Fruit fly (Drosophila melanogaster) whole organism, embryonic: ENCODE data around the gene CG6567.

Experiments used
- Adf1 ChIP-seq: fragments of 200-800 bp; sonication (Bioruptor generic); IDR thresholded peaks from 2 replicates; pipeline ENCODE4 v1.3.6; 2022; ENCODE audit warnings: missing biosample characterization, missing genetic modification characterization
- Asciz ChIP-seq: fragments of 200-800 bp; sonication (Bioruptor generic); optimal IDR thresholded peaks from 2 replicates; lab custom pipeline; 2017; ENCODE audit warnings: missing biosample characterization, mild to moderate bottlenecking, missing genetic modification characterization, missing genetic modification reagents
- Bgb ChIP-seq: fragments of 200-800 bp; sonication (Bioruptor generic); IDR thresholded peaks from 2 replicates; pipeline ENCODE4 v1.3.6; 2022; ENCODE audit warnings: missing biosample characterization, missing genetic modification characterization; ENCODE audit not compliant: partially characterized antibody
- CG1024 ChIP-seq: fragments of 200-800 bp; sonication (Bioruptor generic); IDR thresholded peaks from 2 replicates; pipeline ENCODE4 v1.3.6; 2022; ENCODE audit warnings: missing biosample characterization, missing genetic modification characterization
- CG11247 ChIP-seq: fragments of 200-800 bp; sonication (Bioruptor generic); IDR thresholded peaks from 2 replicates; pipeline ENCODE4 v1.3.6; 2022; ENCODE audit warnings: missing biosample characterization, missing genetic modification characterization
- CG11695 ChIP-seq: fragments of 200-800 bp; sonication (Bioruptor generic); IDR thresholded peaks from 3 replicates; pipeline ENCODE4 v1.3.6; 2022; ENCODE audit warnings: missing biosample characterization, missing genetic modification characterization
- CG12659 ChIP-seq: fragments of 200-800 bp; sonication (Bioruptor generic); optimal IDR thresholded peaks from 3 replicates; lab custom pipeline; 2017; ENCODE audit warnings: mild to moderate bottlenecking, missing biosample characterization, missing genetic modification reagents, missing genetic modification characterization
- CG14860 ChIP-seq: fragments of 200-800 bp; sonication (Bioruptor generic); IDR thresholded peaks from 3 replicates; pipeline ENCODE4 v1.3.6; 2022; ENCODE audit warnings: missing biosample characterization, missing genetic modification characterization; ENCODE audit not compliant: partially characterized antibody
- CG17802 ChIP-seq: fragments of 200-800 bp; sonication (Bioruptor generic); optimal IDR thresholded peaks from 2 replicates; lab custom pipeline; 2018; ENCODE audit warnings: missing biosample characterization, mild to moderate bottlenecking, missing genetic modification characterization, moderate library complexity
- CG4360 ChIP-seq: fragments of 200-800 bp; sonication (Bioruptor generic); IDR thresholded peaks from 2 replicates; pipeline ENCODE4 v1.3.6; 2022; ENCODE audit warnings: missing biosample characterization, missing genetic modification characterization
- CG5180 ChIP-seq: fragments of 200-800 bp; sonication (Bioruptor generic); optimal IDR thresholded peaks from 3 replicates; lab custom pipeline; 2017; ENCODE audit warnings: missing biosample characterization, missing genetic modification characterization, mild to moderate bottlenecking, moderate library complexity, missing genetic modification reagents
- CG6272 ChIP-seq: fragments of 200-800 bp; sonication (Bioruptor generic); IDR thresholded peaks from 2 replicates; pipeline ENCODE4 v1.3.6; 2022; ENCODE audit warnings: missing biosample characterization, missing genetic modification characterization
- CG6813 ChIP-seq: fragments of 200-800 bp; sonication (Bioruptor generic); optimal IDR thresholded peaks from 2 replicates; lab custom pipeline; 2017; ENCODE audit warnings: missing biosample characterization, missing genetic modification characterization, mild to moderate bottlenecking, moderate library complexity, missing genetic modification reagents
- CG9437 ChIP-seq: fragments of 200-800 bp; sonication (Bioruptor generic); optimal IDR thresholded peaks from 2 replicates; lab custom pipeline; 2018; ENCODE audit warnings: missing biosample characterization, mild to moderate bottlenecking, missing genetic modification characterization
- CG9932 ChIP-seq: fragments of 200-800 bp; sonication (Bioruptor generic); IDR thresholded peaks from 2 replicates; pipeline ENCODE4 v1.3.6; 2022; ENCODE audit warnings: missing biosample characterization, missing genetic modification characterization
- D19B ChIP-seq: fragments of 200-800 bp; sonication (Bioruptor generic); optimal IDR thresholded peaks from 2 replicates; lab custom pipeline; 2017; ENCODE audit warnings: missing biosample characterization, mild to moderate bottlenecking, missing genetic modification characterization
- Dll ChIP-seq: fragments of 200-800 bp; sonication (Bioruptor generic); IDR thresholded peaks from 4 replicates; pipeline ENCODE4 v1.3.6; 2022; ENCODE audit warnings: missing biosample characterization, missing genetic modification characterization; ENCODE audit not compliant: partially characterized antibody
- HHEX ChIP-seq: fragments of 200-800 bp; sonication (Bioruptor generic); optimal IDR thresholded peaks from 3 replicates; lab custom pipeline; 2017; ENCODE audit warnings: missing biosample characterization, mild to moderate bottlenecking, missing genetic modification characterization, missing genetic modification reagents
- HLH4C ChIP-seq: fragments of 200-800 bp; sonication (Bioruptor generic); IDR thresholded peaks from 3 replicates; pipeline ENCODE4 v1.3.6; 2022; ENCODE audit warnings: missing biosample characterization, missing genetic modification characterization; ENCODE audit not compliant: partially characterized antibody
- Rx ChIP-seq: fragments of 200-800 bp; sonication (Bioruptor generic); IDR thresholded peaks from 2 replicates; pipeline ENCODE4 v1.3.6; 2022; ENCODE audit warnings: missing biosample characterization, missing genetic modification characterization
- Usf ChIP-seq: fragments of 200-800 bp; sonication (Bioruptor generic); optimal IDR thresholded peaks from 2 replicates; lab custom pipeline; 2017; ENCODE audit warnings: missing genotype, missing biosample characterization, missing genetic modification characterization
- bsh ChIP-seq, 2 experiments: fragments of 200-800 bp; sonication (Bioruptor generic); optimal IDR thresholded peaks; 2 replicates each; lab custom pipeline; 2017 to 2018; ENCODE audit warnings: mild to moderate bottlenecking in 2 of 2, missing biosample characterization in 2 of 2, missing genetic modification characterization in 2 of 2, moderate library complexity in 1 of 2
- chinmo ChIP-seq: fragments of 200-800 bp; sonication (Bioruptor generic); IDR thresholded peaks from 4 replicates; pipeline ENCODE4 v1.3.6; 2022; ENCODE audit warnings: missing biosample characterization, missing genetic modification characterization; ENCODE audit not compliant: partially characterized antibody
- da ChIP-seq: fragments of 200-800 bp; sonication (Bioruptor generic); optimal IDR thresholded peaks from 2 replicates; lab custom pipeline; 2016; ENCODE audit warnings: missing biosample characterization, missing genetic modification characterization
- fd96Cb ChIP-seq: fragments of 200-800 bp; sonication (Bioruptor generic); optimal IDR thresholded peaks from 2 replicates; lab custom pipeline; 2018; ENCODE audit warnings: missing biosample characterization, mild to moderate bottlenecking, missing genetic modification characterization, moderate library complexity
- grn ChIP-seq: fragments of 200-800 bp; sonication (Bioruptor generic); optimal IDR thresholded peaks from 3 replicates; lab custom pipeline; 2017; ENCODE audit warnings: missing biosample characterization, missing genetic modification characterization
- hb ChIP-seq: fragments of 200-800 bp; sonication (Bioruptor generic); IDR thresholded peaks from 3 replicates; pipeline ENCODE4 v1.3.6; 2022; ENCODE audit warnings: missing biosample characterization, missing genetic modification characterization; ENCODE audit not compliant: partially characterized antibody
- kni ChIP-seq: fragments of 200-800 bp; sonication (Bioruptor generic); optimal IDR thresholded peaks from 3 replicates; lab custom pipeline; 2017; ENCODE audit warnings: mild to moderate bottlenecking, missing biosample characterization, missing genetic modification reagents, missing genetic modification characterization
- lab ChIP-seq: fragments of 200-800 bp; sonication (Bioruptor generic); optimal IDR thresholded peaks from 3 replicates; lab custom pipeline; 2017; ENCODE audit warnings: missing biosample characterization, missing genetic modification characterization, mild to moderate bottlenecking, moderate library complexity, missing genetic modification reagents
- nau ChIP-seq: fragments of 200-800 bp; sonication (Bioruptor generic); optimal IDR thresholded peaks from 3 replicates; lab custom pipeline; 2017; ENCODE audit warnings: missing biosample characterization, mild to moderate bottlenecking, missing genetic modification characterization, missing genetic modification reagents
- nerfin-2 ChIP-seq: fragments of 200-800 bp; sonication (Bioruptor generic); IDR thresholded peaks from 2 replicates; pipeline ENCODE4 v1.3.6; 2022; ENCODE audit warnings: missing biosample characterization, missing genetic modification characterization; ENCODE audit not compliant: partially characterized antibody
- nom ChIP-seq: fragments of 200-800 bp; sonication (Bioruptor generic); optimal IDR thresholded peaks from 2 replicates; lab custom pipeline; 2017; ENCODE audit warnings: missing biosample characterization, missing genetic modification characterization, mild to moderate bottlenecking, moderate library complexity, missing genetic modification reagents
- pan ChIP-seq, 4 experiments: fragments of >200 bp in 3 of 4; fragments of 200-800 bp in 1 of 4; sonication (Bioruptor generic) in 1 of 4; optimal IDR thresholded peaks in 3 of 4; IDR thresholded peaks in 1 of 4; 2 replicates each; pipeline versions ENCODE4 v1.3.6 to Lab custom; 2017 to 2022; ENCODE audit warnings: missing biosample characterization in 2 of 4, missing genetic modification characterization in 2 of 4, mixed read lengths in 1 of 4
- pb ChIP-seq: fragments of 200-800 bp; sonication (Bioruptor generic); optimal IDR thresholded peaks from 3 replicates; lab custom pipeline; 2016; ENCODE audit warnings: missing biosample characterization, missing genetic modification characterization
- pzg ChIP-seq: fragments of 200-800 bp; sonication (Bioruptor generic); optimal IDR thresholded peaks from 3 replicates; lab custom pipeline; 2018; ENCODE audit warnings: missing biosample characterization, mild to moderate bottlenecking, missing genetic modification characterization, moderate library complexity
- repo ChIP-seq: fragments of 200-800 bp; sonication (Bioruptor generic); optimal IDR thresholded peaks from 2 replicates; lab custom pipeline; 2016; ENCODE audit warnings: missing biosample characterization, missing genetic modification characterization
- run ChIP-seq: fragments of 200-800 bp; sonication (Bioruptor generic); optimal IDR thresholded peaks from 3 replicates; lab custom pipeline; 2018; ENCODE audit warnings: missing biosample characterization, mild to moderate bottlenecking, missing genetic modification characterization
- sim ChIP-seq: fragments of 200-800 bp; sonication (Bioruptor generic); IDR thresholded peaks from 2 replicates; pipeline ENCODE4 v1.3.6; 2022; ENCODE audit warnings: missing biosample characterization, missing genetic modification characterization
- slou ChIP-seq: fragments of 200-800 bp; sonication (Bioruptor generic); optimal IDR thresholded peaks from 3 replicates; lab custom pipeline; 2016; ENCODE audit warnings: missing biosample characterization, missing genetic modification characterization
- sug ChIP-seq: fragments of 200-800 bp; optimal IDR thresholded peaks from 2 replicates; lab custom pipeline; 2019; ENCODE audit warnings: missing biosample characterization, mild to moderate bottlenecking, missing genetic modification characterization, moderate library complexity
- tna ChIP-seq: fragments of 200-800 bp; sonication (Bioruptor generic); IDR thresholded peaks from 2 replicates; pipeline ENCODE4 v1.3.6; 2022; ENCODE audit warnings: missing biosample characterization, missing genetic modification characterization; ENCODE audit not compliant: partially characterized antibody
- yki ChIP-seq: fragments of >200 bp; optimal IDR thresholded peaks from 3 replicates; lab custom pipeline; 2018

Gene CG6567

dm6 chr3R:10829746-10830145 lies 24.5 kb downstream of the CG6567 start:
- TF ChIP-seq bsh (GFP tag; optimal IDR thresholded peaks at IDR 0.05; lab: Kevin White, UChicago) (peak in 1 of 2 experiments; percentile 40), pb (GFP tag; lab: Kevin White, UChicago) (no peak), nom (GFP tag; lab: Kevin White, UChicago) (peak; percentile 11), da (GFP tag; lab: Kevin White, UChicago) (no peak)

dm6 chr3R:10828688-10829087 lies 25.6 kb downstream of the CG6567 start:
- TF ChIP-seq chinmo (GFP tag; lab: Robert Waterston, UW) (0 out of 4 replicates have a peak, but pooled peaks have one; percentile 26), HLH4C (GFP tag; lab: Robert Waterston, UW) (0 out of 3 replicates have a peak, but pooled peaks have one; percentile 21), CG1024 (GFP tag; lab: Robert Waterston, UW) (no peak), CG4360 (GFP tag; lab: Robert Waterston, UW) (0 out of 2 replicates have a peak, but pooled peaks have one; percentile 21), tna (GFP tag; lab: Robert Waterston, UW) (0 out of 2 replicates have a peak, but pooled peaks have one; percentile 14)

- TF ChIP-seq Usf (GFP tag; lab: Kevin White, UChicago): no peak
- TF ChIP-seq sim: peak; percentile 11; the same call in 1 of the 2 replicates
- TF ChIP-seq nau (GFP tag; lab: Kevin White, UChicago): no peak
- peak; percentile 52; the same call in 1 of the 2 replicates for TF ChIP-seq nerfin-2 (GFP tag; lab: Robert Waterston, UW)
- no peak for TF ChIP-seq CG6272 (GFP tag; lab: Robert Waterston, UW)
- peak; percentile 58; the same call in 2 of the 4 replicates for TF ChIP-seq Dll (GFP tag; lab: Robert Waterston, UW)
- no peak for TF ChIP-seq CG9437
- no peak for TF ChIP-seq CG17802 (tag; lab: Kevin White, UChicago)
- TF ChIP-seq slou: no peak
- peak; percentile 21 for TF ChIP-seq lab (GFP tag; lab: Kevin White, UChicago)
- peak; percentile 38; the same call in 1 of the 3 replicates for TF ChIP-seq CG11695 (GFP tag; lab: Robert Waterston, UW)
- TF ChIP-seq HLH4C (GFP tag; lab: Robert Waterston, UW): peak; percentile 75
- TF ChIP-seq CG11247 (GFP tag; lab: Robert Waterston, UW): no peak
- TF ChIP-seq CG6813 (GFP tag; lab: Kevin White, UChicago): no peak
- TF ChIP-seq Rx (GFP tag; lab: Robert Waterston, UW): no peak
- TF ChIP-seq grn (GFP tag; lab: Kevin White, UChicago): peak; percentile 36
- no peak for TF ChIP-seq pan (optimal IDR thresholded peaks at IDR 0.05; lab: Kevin White, UChicago)
- TF ChIP-seq pan (GFP tag; optimal IDR thresholded peaks at IDR 0.05 in 1 of 2, IDR thresholded peaks at IDR 0.05 in 1 of 2): peak in 1 of 2 experiments; percentile 19
- TF ChIP-seq D19B: peak; percentile 51
- 0 out of 2 replicates have a peak, but pooled peaks have one; percentile 42 for TF ChIP-seq CG9932 (GFP tag; lab: Robert Waterston, UW)
- no peak for TF ChIP-seq sug
- TF ChIP-seq pzg (GFP tag; lab: Kevin White, UChicago): no peak
- peak; percentile 69 for TF ChIP-seq Bgb (GFP tag; lab: Robert Waterston, UW)
- TF ChIP-seq Adf1 (GFP tag; lab: Robert Waterston, UW): no peak
- TF ChIP-seq kni (GFP tag; lab: Kevin White, UChicago): peak; percentile 63
- peak; percentile 62 for TF ChIP-seq CG14860 (GFP tag; lab: Robert Waterston, UW)
- no peak for TF ChIP-seq CG12659
- no peak for TF ChIP-seq HHEX
- TF ChIP-seq repo (GFP tag; lab: Kevin White, UChicago): no peak
- peak; percentile 43 for TF ChIP-seq CG5180
- peak; percentile 11 for TF ChIP-seq Asciz (GFP tag; lab: Kevin White, UChicago)
- peak; percentile 97 for TF ChIP-seq yki (lab: Kevin White, UChicago)
- TF ChIP-seq run (tag; lab: Kevin White, UChicago): no peak
- no peak for TF ChIP-seq hb (GFP tag; lab: Robert Waterston, UW)
- no peak for TF ChIP-seq fd96Cb
- TF ChIP-seq tna (GFP tag; lab: Robert Waterston, UW): peak; percentile 72
Observed at dm6 chr3R:10826796-10827524, 27.3 kb downstream of the CG6567 start, which contains the start of gene Cad86C. TSS of gene Cad86C (plus strand) at chr3R:10827079.
